Fruit fly (Drosophila melanogaster) whole organism, embryonic: ENCODE data around the gene CG13248.

Experiments used
- CG10147 ChIP-seq: fragments of 200-800 bp; sonication (Bioruptor generic); optimal IDR thresholded peaks from 2 replicates; lab custom pipeline; 2019; ENCODE audit warnings: missing biosample characterization, mild to moderate bottlenecking, missing genetic modification characterization, moderate library complexity
- CG10462 ChIP-seq: fragments of 200-800 bp; sonication (Bioruptor generic); optimal IDR thresholded peaks from 2 replicates; lab custom pipeline; 2016; ENCODE audit warnings: missing biosample characterization, missing genetic modification characterization
- CG11695 ChIP-seq: fragments of 200-800 bp; sonication (Bioruptor generic); IDR thresholded peaks from 3 replicates; pipeline ENCODE4 v1.3.6; 2022; ENCODE audit warnings: missing biosample characterization, missing genetic modification characterization
- CG12104 ChIP-seq: fragments of 200-800 bp; sonication (Bioruptor generic); optimal IDR thresholded peaks from 3 replicates; lab custom pipeline; 2016; ENCODE audit warnings: missing biosample characterization, missing genetic modification characterization
- CG12155 ChIP-seq: fragments of 200-800 bp; sonication (Bioruptor generic); optimal IDR thresholded peaks from 3 replicates; lab custom pipeline; 2016; ENCODE audit warnings: missing biosample characterization, missing genetic modification characterization
- CG12744 ChIP-seq: fragments of 200-800 bp; sonication (Bioruptor generic); optimal IDR thresholded peaks from 2 replicates; lab custom pipeline; 2016; ENCODE audit warnings: missing biosample characterization, missing genetic modification characterization
- CG13894 ChIP-seq: fragments of 200-800 bp; sonication (Bioruptor generic); optimal IDR thresholded peaks from 3 replicates; lab custom pipeline; 2018; ENCODE audit warnings: missing biosample characterization, mild to moderate bottlenecking, missing genetic modification characterization, moderate library complexity
- CG15073 ChIP-seq: fragments of 200-800 bp; sonication (Bioruptor generic); optimal IDR thresholded peaks from 2 replicates; lab custom pipeline; 2016; ENCODE audit warnings: missing biosample characterization, missing genetic modification characterization
- CG1529 ChIP-seq: fragments of 200-800 bp; sonication (Bioruptor generic); optimal IDR thresholded peaks from 3 replicates; lab custom pipeline; 2018; ENCODE audit warnings: missing biosample characterization, missing genetic modification characterization
- CG15479 ChIP-seq: fragments of 200-800 bp; sonication (Bioruptor generic); optimal IDR thresholded peaks from 3 replicates; lab custom pipeline; 2019; ENCODE audit warnings: missing biosample characterization, mild to moderate bottlenecking, missing genetic modification characterization, moderate library complexity
- CG17829 ChIP-seq: fragments of 200-800 bp; optimal IDR thresholded peaks from 2 replicates; lab custom pipeline; 2019; ENCODE audit warnings: missing biosample characterization, mild to moderate bottlenecking, missing genetic modification characterization, moderate library complexity
- CG17912 ChIP-seq: fragments of 200-800 bp; sonication (Bioruptor generic); optimal IDR thresholded peaks from 2 replicates; lab custom pipeline; 2018; ENCODE audit warnings: missing biosample characterization, mild to moderate bottlenecking, missing genetic modification characterization
- CG18476 ChIP-seq: fragments of 200-800 bp; sonication (Bioruptor generic); optimal IDR thresholded peaks from 2 replicates; lab custom pipeline; 2016; ENCODE audit warnings: missing biosample characterization, mild to moderate bottlenecking, missing genetic modification characterization
- CG2116 ChIP-seq: fragments of 200-800 bp; sonication (Bioruptor generic); optimal IDR thresholded peaks from 3 replicates; lab custom pipeline; 2018; ENCODE audit warnings: missing biosample characterization, mild to moderate bottlenecking, missing genetic modification characterization
- CG30020 ChIP-seq: fragments of 200-800 bp; optimal IDR thresholded peaks from 2 replicates; lab custom pipeline; 2019; ENCODE audit warnings: missing biosample characterization, mild to moderate bottlenecking, missing genetic modification characterization, moderate library complexity
- CG30431 ChIP-seq: fragments of 200-800 bp; sonication (Bioruptor generic); optimal IDR thresholded peaks from 2 replicates; lab custom pipeline; 2017; ENCODE audit warnings: missing biosample characterization, missing genetic modification characterization
- CG42726 ChIP-seq: fragments of 200-800 bp; sonication (Bioruptor generic); IDR thresholded peaks from 2 replicates; pipeline ENCODE4 v1.3.6; 2022; ENCODE audit warnings: missing biosample characterization, missing genetic modification characterization; ENCODE audit not compliant: partially characterized antibody
- CG4282 ChIP-seq: fragments of 200-800 bp; sonication (Bioruptor generic); optimal IDR thresholded peaks from 2 replicates; lab custom pipeline; 2016; ENCODE audit warnings: missing biosample characterization, missing genetic modification characterization
- CG5245 ChIP-seq: fragments of 200-800 bp; sonication (Bioruptor generic); optimal IDR thresholded peaks from 3 replicates; lab custom pipeline; 2016; ENCODE audit warnings: missing biosample characterization, missing genetic modification characterization
- CG6654 ChIP-seq: fragments of 200-800 bp; sonication (Bioruptor generic); optimal IDR thresholded peaks from 2 replicates; lab custom pipeline; 2017; ENCODE audit warnings: missing biosample characterization, mild to moderate bottlenecking, missing genetic modification characterization
- CG7745 ChIP-seq: fragments of 200-800 bp; sonication (Bioruptor generic); optimal IDR thresholded peaks from 2 replicates; lab custom pipeline; 2018; ENCODE audit warnings: missing biosample characterization, mild to moderate bottlenecking, missing genetic modification characterization, moderate library complexity
- CG8290 ChIP-seq, 3 experiments: fragments of 200-800 bp; sonication (Bioruptor generic); optimal IDR thresholded peaks; 2 replicates each; lab custom pipeline; 2016 to 2019; ENCODE audit warnings: missing biosample characterization in 3 of 3, missing genetic modification characterization in 3 of 3, mild to moderate bottlenecking in 2 of 3, moderate library complexity in 1 of 3
- CHES-1-like ChIP-seq: fragments of 200-800 bp; sonication (Bioruptor generic); optimal IDR thresholded peaks from 2 replicates; lab custom pipeline; 2016; ENCODE audit warnings: missing biosample characterization, missing genetic modification characterization
- Dad ChIP-seq: fragments of 200-800 bp; sonication (Bioruptor generic); optimal IDR thresholded peaks from 3 replicates; lab custom pipeline; 2016; ENCODE audit warnings: missing biosample characterization, missing genetic modification characterization
- Dll ChIP-seq: fragments of 200-800 bp; sonication (Bioruptor generic); IDR thresholded peaks from 4 replicates; pipeline ENCODE4 v1.3.6; 2022; ENCODE audit warnings: missing biosample characterization, missing genetic modification characterization; ENCODE audit not compliant: partially characterized antibody
- Ets97D ChIP-seq: fragments of 200-800 bp; sonication (Bioruptor generic); optimal IDR thresholded peaks from 3 replicates; lab custom pipeline; 2016; ENCODE audit warnings: missing biosample characterization, missing genetic modification characterization
- Hr78 ChIP-seq, 2 experiments: fragments of 200-800 bp in 1 of 2; fragments of >200 bp in 1 of 2; sonication (Bioruptor generic) in 1 of 2; optimal IDR thresholded peaks; 2 replicates each; lab custom pipeline; 2017 to 2019; ENCODE audit warnings: missing biosample characterization in 2 of 2, missing genetic modification characterization in 2 of 2, mild to moderate bottlenecking in 1 of 2, moderate library complexity in 1 of 2
- Kr ChIP-seq: fragments of 200-800 bp; sonication (Bioruptor generic); optimal IDR thresholded peaks from 2 replicates; lab custom pipeline; 2017; ENCODE audit warnings: missing biosample characterization, mild to moderate bottlenecking, missing genetic modification characterization
- NFAT ChIP-seq: fragments of 200-800 bp; sonication (Bioruptor generic); IDR thresholded peaks from 2 replicates; pipeline ENCODE4 v1.3.6; 2022; ENCODE audit warnings: missing biosample characterization, missing genetic modification characterization
- Spps ChIP-seq: fragments of 200-800 bp; sonication (Bioruptor generic); optimal IDR thresholded peaks from 2 replicates; lab custom pipeline; 2018; ENCODE audit warnings: missing biosample characterization, mild to moderate bottlenecking, missing genetic modification characterization
- al ChIP-seq: fragments of 200-800 bp; sonication (Bioruptor generic); IDR thresholded peaks from 2 replicates; pipeline ENCODE4 v1.3.6; 2022; ENCODE audit warnings: missing biosample characterization, missing genetic modification characterization
- cato ChIP-seq: fragments of 200-800 bp; sonication (Bioruptor generic); optimal IDR thresholded peaks from 2 replicates; lab custom pipeline; 2016; ENCODE audit warnings: missing biosample characterization, missing genetic modification characterization, borderline replicate concordance
- chinmo ChIP-seq: fragments of 200-800 bp; sonication (Bioruptor generic); IDR thresholded peaks from 4 replicates; pipeline ENCODE4 v1.3.6; 2022; ENCODE audit warnings: missing biosample characterization, missing genetic modification characterization; ENCODE audit not compliant: partially characterized antibody
- croc ChIP-seq: fragments of 200-800 bp; sonication (Bioruptor generic); conservative IDR thresholded peaks from 3 replicates; pipeline ENCODE4 v1.3.6; 2022; ENCODE audit warnings: missing biosample characterization, missing genetic modification characterization
- crp ChIP-seq, 2 experiments: fragments of 200-800 bp; sonication (Bioruptor generic); optimal IDR thresholded peaks; 2 replicates in 1 of 2; 3 replicates in 1 of 2; lab custom pipeline; 2017; ENCODE audit warnings: missing biosample characterization in 2 of 2, missing genetic modification characterization in 2 of 2, mild to moderate bottlenecking in 1 of 2, moderate library complexity in 1 of 2
- dm ChIP-seq: fragments of 200-800 bp; sonication (Bioruptor generic); optimal IDR thresholded peaks from 3 replicates; lab custom pipeline; 2016; ENCODE audit warnings: missing biosample characterization, missing genetic modification characterization
- gsb-n ChIP-seq: fragments of 200-800 bp; sonication (Bioruptor generic); optimal IDR thresholded peaks from 3 replicates; lab custom pipeline; 2018; ENCODE audit warnings: missing biosample characterization, mild to moderate bottlenecking, missing genetic modification characterization
- gt ChIP-seq: fragments of 200-800 bp; sonication (Bioruptor generic); IDR thresholded peaks from 2 replicates; pipeline ENCODE4 v1.3.6; 2022; ENCODE audit warnings: missing biosample characterization, missing genetic modification characterization
- kay ChIP-seq: fragments of 200-800 bp; sonication (Bioruptor generic); optimal IDR thresholded peaks from 2 replicates; lab custom pipeline; 2016; ENCODE audit warnings: missing biosample characterization, missing genetic modification characterization
- klu ChIP-seq: fragments of 200-800 bp; sonication (Bioruptor generic); IDR thresholded peaks from 2 replicates; pipeline ENCODE4 v1.3.6; 2022; ENCODE audit warnings: missing biosample characterization, missing genetic modification characterization
- nau ChIP-seq: fragments of 200-800 bp; sonication (Bioruptor generic); optimal IDR thresholded peaks from 3 replicates; lab custom pipeline; 2017; ENCODE audit warnings: missing biosample characterization, mild to moderate bottlenecking, missing genetic modification characterization, missing genetic modification reagents
- psq ChIP-seq: fragments of 200-800 bp; sonication (Bioruptor generic); optimal IDR thresholded peaks from 2 replicates; lab custom pipeline; 2017; ENCODE audit warnings: missing biosample characterization, missing genetic modification characterization
- pzg ChIP-seq: fragments of 200-800 bp; sonication (Bioruptor generic); optimal IDR thresholded peaks from 3 replicates; lab custom pipeline; 2018; ENCODE audit warnings: missing biosample characterization, mild to moderate bottlenecking, missing genetic modification characterization, moderate library complexity
- sd ChIP-seq: fragments of 200-800 bp; sonication (Bioruptor generic); optimal IDR thresholded peaks from 3 replicates; lab custom pipeline; 2018; ENCODE audit warnings: missing biosample characterization, mild to moderate bottlenecking, missing genetic modification characterization, moderate library complexity
- slbo ChIP-seq: fragments of 200-800 bp; sonication (Bioruptor generic); IDR thresholded peaks from 2 replicates; pipeline ENCODE4 v1.3.6; 2022; ENCODE audit warnings: missing biosample characterization, missing genetic modification characterization
- sna ChIP-seq: fragments of 200-800 bp; sonication (Bioruptor generic); IDR thresholded peaks from 2 replicates; pipeline ENCODE4 v1.3.6; 2022; ENCODE audit warnings: missing biosample characterization, missing genetic modification characterization; ENCODE audit not compliant: partially characterized antibody
- tap ChIP-seq: fragments of 200-800 bp; optimal IDR thresholded peaks from 3 replicates; lab custom pipeline; 2019; ENCODE audit warnings: missing biosample characterization, mild to moderate bottlenecking, missing genetic modification characterization, moderate library complexity

Gene CG13248

dm6 chr3L:20384086-20384810, 26.1 kb downstream of the CG13248 start, which contains the start of the genes CG5498 and fbl (continued):
- TF ChIP-seq Dll (GFP tag; lab: Robert Waterston, UW) (peak; percentile 49; the same call in 1 of the 4 replicates), CG30020 (peak; percentile 64), CG5245 (GFP tag; lab: Kevin White, UChicago) (peak; percentile 56), CG18476 (GFP tag; lab: Kevin White, UChicago) (peak; percentile 56), Spps (tag; lab: Kevin White, UChicago) (peak; percentile 21), kay (peak; percentile 35), CG6654 (no peak), CG10462 (no peak), crp (GFP tag; optimal IDR thresholded peaks at IDR 0.05; lab: Kevin White, UChicago) (peak; percentile 21 to 88), CG4282 (GFP tag; lab: Kevin White, UChicago) (no peak), CG11695 (GFP tag; lab: Robert Waterston, UW) (peak; percentile 65; the same call in 2 of the 3 replicates), gsb-n (peak; percentile 62), nau (GFP tag; lab: Kevin White, UChicago) (no peak), CG8290 (GFP tag; optimal IDR thresholded peaks at IDR 0.05; lab: Kevin White, UChicago) (peak; percentile 37), CG8290 (tag; optimal IDR thresholded peaks at IDR 0.05; lab: Kevin White, UChicago) (no peak), CG12155 (peak; percentile 74), CG2116 (GFP tag; lab: Kevin White, UChicago) (peak; percentile 76), CG1529 (peak; percentile 32), chinmo (GFP tag; lab: Robert Waterston, UW) (no peak), croc (GFP tag; lab: Robert Waterston, UW) (no peak), al (GFP tag; lab: Robert Waterston, UW) (peak; percentile 40; the same call in 1 of the 2 replicates), CG12744 (GFP tag; lab: Kevin White, UChicago) (peak; percentile 29), Ets97D (GFP tag; lab: Kevin White, UChicago) (peak; percentile 14), CG17912 (no peak), CG15073 (GFP tag; lab: Kevin White, UChicago) (peak; percentile 24), slbo (GFP tag; lab: Robert Waterston, UW) (peak; percentile 63; the same call in 1 of the 2 replicates), dm (GFP tag; lab: Kevin White, UChicago) (no peak), gt (GFP tag; lab: Robert Waterston, UW) (no peak), sna (GFP tag; lab: Robert Waterston, UW) (0 out of 2 replicates have a peak, but pooled peaks have one; percentile 31), cato (GFP tag; lab: Kevin White, UChicago) (peak; percentile 47), pzg (GFP tag; lab: Kevin White, UChicago) (peak; percentile 33), CG10147 (GFP tag; lab: Kevin White, UChicago) (peak; percentile 36), CG13894 (tag; lab: Kevin White, UChicago) (peak; percentile 63), psq (no peak), klu (GFP tag; lab: Robert Waterston, UW) (peak; percentile 37; the same call in 1 of the 2 replicates), CHES-1-like (GFP tag; lab: Kevin White, UChicago) (peak; percentile 5), CG15479 (GFP tag; lab: Kevin White, UChicago) (peak; percentile 33), CG17829 (tag; lab: Kevin White, UChicago) (peak; percentile 74), CG42726 (GFP tag; lab: Robert Waterston, UW) (0 out of 2 replicates have a peak, but pooled peaks have one; percentile 15), Dad (GFP tag; lab: Kevin White, UChicago) (peak; percentile 38), Kr (no peak), NFAT (GFP tag; lab: Robert Waterston, UW) (peak; percentile 38; the same call in 1 of the 2 replicates), tap (tag; lab: Kevin White, UChicago) (peak; percentile 13), Hr78 (GFP tag; optimal IDR thresholded peaks at IDR 0.05; lab: Kevin White, UChicago) (peak in 1 of 2 experiments; percentile 0), CG7745 (peak; percentile 45), CG12104 (peak; percentile 66), sd (tag; lab: Kevin White, UChicago) (peak; percentile 84), CG30431 (GFP tag; lab: Kevin White, UChicago) (no peak)
